Worm (Caenorhabditis elegans): ENCODE data around the gene adal-1.

Gene adal-1

DNA sequence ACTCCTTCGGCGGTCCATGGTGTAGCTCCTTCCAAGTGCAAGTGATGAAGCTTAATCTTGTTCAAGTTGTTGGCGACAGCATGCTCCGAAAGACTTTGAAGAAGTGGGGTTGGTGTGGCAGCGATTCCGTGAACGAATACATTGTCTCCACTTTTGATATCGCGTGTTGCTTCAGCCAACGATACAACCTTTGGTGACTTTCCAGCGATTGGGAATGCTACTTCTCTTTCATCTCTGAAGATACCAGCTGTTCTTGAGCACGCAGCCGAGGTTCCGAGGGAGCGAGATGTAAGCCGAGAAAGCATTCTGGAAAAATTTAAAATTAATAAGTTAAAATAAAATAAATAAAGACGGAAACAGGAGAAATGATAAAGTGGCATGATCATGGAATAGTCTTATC, 3.3 kb downstream of the adal-1 start, which contains the start of gene acer-1 (continued):
- TF ChIP-seq madf-6 (GFP tag; IDR thresholded peaks at IDR 0.05) = no peak
- TF ChIP-seq zim-3 (tag; optimal IDR thresholded peaks at IDR 0.05) = peak; percentile 53
- no peak for TF ChIP-seq athp-1 (tag; optimal IDR thresholded peaks at IDR 0.05)
- no peak for TF ChIP-seq nhr-90 (tag; optimal IDR thresholded peaks at IDR 0.05)
- no peak for TF ChIP-seq ztf-3 (GFP tag; optimal IDR thresholded peaks at IDR 0.05)
- no peak for TF ChIP-seq hsf-1 (GFP tag; IDR thresholded peaks at IDR 0.05)
- no peak for TF ChIP-seq dpl-1 (GFP tag; optimal IDR thresholded peaks at IDR 0.05)
- TF ChIP-seq atf-7 (tag; optimal IDR thresholded peaks at IDR 0.05) = no peak
- no peak for TF ChIP-seq cebp-1 (GFP tag; IDR thresholded peaks at IDR 0.05)
- TF ChIP-seq cebp-1 (tag; optimal IDR thresholded peaks at IDR 0.05) = peak; percentile 1
- TF ChIP-seq F22D6.2 (tag; optimal IDR thresholded peaks at IDR 0.05) = no peak
- TF ChIP-seq somi-1 (GFP tag; optimal IDR thresholded peaks at IDR 0.05) = no peak
- TF ChIP-seq bed-1 (GFP tag; IDR thresholded peaks at IDR 0.05) = no peak
- peak; percentile 88 for TF ChIP-seq ama-1 (optimal IDR thresholded peaks at IDR 0.05)
- no peak for TF ChIP-seq ama-1 (GFP tag; optimal IDR thresholded peaks at IDR 0.05)
- TF ChIP-seq lin-26 (GFP tag; IDR thresholded peaks at IDR 0.05) = no peak
- no peak for TF ChIP-seq aptf-2 (GFP tag; conservative IDR thresholded peaks at IDR 0.05)
- no peak for TF ChIP-seq F37B4.10 (GFP tag; IDR thresholded peaks at IDR 0.05)
- TF ChIP-seq nfya-2 (GFP tag; IDR thresholded peaks at IDR 0.05) = no peak
- no peak for TF ChIP-seq lir-1 (GFP tag; conservative IDR thresholded peaks at IDR 0.05)
- TF ChIP-seq snpc-4 (GFP tag; optimal IDR thresholded peaks at IDR 0.05) = no peak
- no peak for TF ChIP-seq snpc-4 (tag; optimal IDR thresholded peaks at IDR 0.05)
- TF ChIP-seq lsy-27 (tag; optimal IDR thresholded peaks at IDR 0.05; ENCODE audit: borderline replicate concordance, insufficient read depth) = no peak
- TF ChIP-seq egrh-3 (GFP tag; IDR thresholded peaks at IDR 0.05) = no peak
- no peak for TF ChIP-seq ceh-58 (GFP tag; IDR thresholded peaks at IDR 0.05)
- no peak for TF ChIP-seq ceh-79 (tag; optimal IDR thresholded peaks at IDR 0.05)
- no peak for TF ChIP-seq pbrm-1 (GFP tag; IDR thresholded peaks at IDR 0.05)
- TF ChIP-seq gei-17 (GFP tag; optimal IDR thresholded peaks at IDR 0.05) = no peak
- TF ChIP-seq ccch-3 (GFP tag; optimal IDR thresholded peaks at IDR 0.05) = no peak
- no peak for TF ChIP-seq sea-2 (GFP tag; IDR thresholded peaks at IDR 0.05)
- TF ChIP-seq chd-7 (tag; optimal IDR thresholded peaks at IDR 0.05) = no peak
- no peak for TF ChIP-seq T26A5.8 (tag; optimal IDR thresholded peaks at IDR 0.05)
- TF ChIP-seq lin-54 (GFP tag; optimal IDR thresholded peaks at IDR 0.05) = no peak
- TF ChIP-seq sdz-38 (tag; optimal IDR thresholded peaks at IDR 0.05) = no peak
- no peak for TF ChIP-seq mel-28 (tag; optimal IDR thresholded peaks at IDR 0.05; ENCODE audit: borderline replicate concordance)
- no peak for TF ChIP-seq hmg-1.2 (GFP tag; IDR thresholded peaks at IDR 0.05)
- no peak for TF ChIP-seq snpc-3.4 (tag; optimal IDR thresholded peaks at IDR 0.05)
- TF ChIP-seq egl-18 (GFP tag; IDR thresholded peaks at IDR 0.05) = no peak
- TF ChIP-seq bed-2 (GFP tag; IDR thresholded peaks at IDR 0.05) = no peak
- TF ChIP-seq nhr-179 (tag; optimal IDR thresholded peaks at IDR 0.05) = no peak
- TF ChIP-seq hlh-12 (tag; optimal IDR thresholded peaks at IDR 0.05) = no peak
- TF ChIP-seq nfya-1 (tag; optimal IDR thresholded peaks at IDR 0.05; ENCODE audit: borderline replicate concordance, insufficient read depth) = no peak

DNA sequence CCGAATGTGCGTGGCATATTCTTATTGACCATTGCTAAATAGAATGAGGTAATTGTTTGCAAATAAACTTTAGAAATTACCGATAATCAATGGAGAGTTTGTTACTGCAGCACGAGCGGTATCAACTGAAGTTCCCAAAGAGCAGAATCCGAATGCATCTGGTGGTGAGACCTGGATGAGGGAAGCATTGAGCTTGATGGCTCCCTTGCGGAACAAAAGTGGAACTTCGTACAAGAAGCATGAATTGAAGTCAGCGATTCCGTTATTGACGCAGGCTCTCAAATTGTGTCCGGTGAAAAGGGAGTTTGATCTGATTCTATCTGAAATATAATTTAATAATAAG, 3.9 kb downstream of the adal-1 start:
- TF ChIP-seq ztf-3 (GFP tag; optimal IDR thresholded peaks at IDR 0.05) = no peak
- TF ChIP-seq Y56A3A.18 (GFP tag; IDR thresholded peaks at IDR 0.05) = no peak
- TF ChIP-seq nfya-1 (tag; optimal IDR thresholded peaks at IDR 0.05; ENCODE audit: borderline replicate concordance, insufficient read depth) = no peak
- peak; percentile 43 for TF ChIP-seq somi-1 (GFP tag; optimal IDR thresholded peaks at IDR 0.05)
- 0 out of 2 replicates have a peak, but pooled peaks have one; percentile 12 for TF ChIP-seq C06A6.2 (GFP tag; conservative IDR thresholded peaks at IDR 0.05)
- TF ChIP-seq F37B4.10 (GFP tag; IDR thresholded peaks at IDR 0.05) = 0 out of 2 replicates have a peak, but pooled peaks have one; percentile 70
- no peak for TF ChIP-seq let-526 (GFP tag; IDR thresholded peaks at IDR 0.05)
- TF ChIP-seq lin-54 (GFP tag; optimal IDR thresholded peaks at IDR 0.05) = no peak
- TF ChIP-seq nfyb-1 (GFP tag; IDR thresholded peaks at IDR 0.05) = peak; percentile 46; the same call in 1 of the 2 replicates
- peak; percentile 33 for TF ChIP-seq fkh-3 (tag; optimal IDR thresholded peaks at IDR 0.05)
- peak; percentile 94 for TF ChIP-seq ama-1 (optimal IDR thresholded peaks at IDR 0.05)
- no peak for TF ChIP-seq ama-1 (GFP tag; optimal IDR thresholded peaks at IDR 0.05)
- no peak for TF ChIP-seq F33H1.4 (GFP tag; IDR thresholded peaks at IDR 0.05)
